Fruit fly (Drosophila melanogaster) whole organism, embryonic: Measurements from ENCODE around the gene CG11902.

Experiments used
- CHES-1-like ChIP-seq: fragments of 200-800 bp; sonication (Bioruptor generic); optimal IDR thresholded peaks from 2 replicates; lab custom pipeline; 2016; ENCODE audit warnings: missing biosample characterization, missing genetic modification characterization
- fd64A ChIP-seq: fragments of 200-800 bp; sonication (Bioruptor generic); optimal IDR thresholded peaks from 3 replicates; lab custom pipeline; 2018; ENCODE audit warnings: missing biosample characterization, mild to moderate bottlenecking, missing genetic modification characterization
- nerfin-2 ChIP-seq: fragments of 200-800 bp; sonication (Bioruptor generic); IDR thresholded peaks from 2 replicates; pipeline ENCODE4 v1.3.6; 2022; ENCODE audit warnings: missing biosample characterization, missing genetic modification characterization; ENCODE audit not compliant: partially characterized antibody
- so ChIP-seq: fragments of 200-800 bp; sonication (Bioruptor generic); IDR thresholded peaks from 3 replicates; pipeline ENCODE4 v1.3.6; 2022; ENCODE audit warnings: missing biosample characterization, missing genetic modification characterization

DNA sequence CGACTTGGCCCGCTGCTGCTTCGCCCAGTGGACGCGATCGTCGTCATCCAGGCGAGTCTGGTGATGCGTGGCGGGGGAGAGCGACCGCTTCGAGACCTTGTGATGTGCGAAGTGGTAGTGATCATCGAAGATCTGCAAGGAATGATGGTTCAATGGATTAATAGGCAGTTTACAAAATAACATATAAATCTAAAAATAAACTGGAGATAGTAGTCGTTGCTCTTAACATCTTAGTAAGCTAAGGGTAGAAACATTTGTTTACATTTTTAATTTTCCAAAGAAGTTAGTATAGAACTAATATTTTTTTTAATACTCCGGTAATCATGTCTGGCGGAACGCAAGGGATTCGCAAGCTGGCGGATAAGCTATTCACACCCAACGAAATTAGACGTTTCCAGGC, 22.9 kb downstream of the CG11902 start, which contains the start of gene ND-49L:
- TF ChIP-seq fd64A: no peak
- TF ChIP-seq so (GFP tag; lab: Robert Waterston, UW): no peak
- no peak for TF ChIP-seq CHES-1-like (GFP tag; lab: Kevin White, UChicago)
- no peak for TF ChIP-seq nerfin-2 (GFP tag; lab: Robert Waterston, UW)
